Fruit fly (Drosophila melanogaster): ENCODE data around the gene CG31219.

DNA sequence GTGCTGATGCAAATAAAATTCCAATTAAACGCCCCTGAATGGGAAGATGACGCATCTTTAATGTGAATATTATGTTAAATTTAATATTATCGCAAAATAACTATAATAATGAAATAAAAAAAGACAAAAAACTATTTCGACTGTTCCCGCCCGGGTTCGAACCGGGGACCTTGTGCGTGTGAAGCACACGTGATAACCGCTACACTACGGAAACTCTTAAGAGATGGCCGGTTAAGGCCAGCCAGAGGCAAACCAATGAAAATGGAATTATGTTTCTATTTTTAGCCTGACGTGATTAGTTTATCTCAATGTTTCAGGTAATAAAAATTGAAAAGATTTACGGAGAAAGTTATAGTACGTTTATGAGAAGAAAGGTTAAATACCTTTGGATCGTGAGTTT, 21.3 kb downstream of the CG31219 start:
- TF ChIP-seq CG16779 (tag; optimal IDR thresholded peaks at IDR 0.05) (no peak), CG6276 (GFP tag; optimal IDR thresholded peaks at IDR 0.05) (no peak), Hr38 (GFP tag; optimal IDR thresholded peaks at IDR 0.05) (no peak), Hr4 (GFP tag; optimal IDR thresholded peaks at IDR 0.05) (no peak), Blimp-1 (GFP tag; optimal IDR thresholded peaks at IDR 0.05) (no peak), CG11294 (GFP tag; IDR thresholded peaks at IDR 0.05) (no peak)
